Worm (Caenorhabditis elegans) whole organism, early embryonic: ENCODE measurements around the gene mrps-22.

Experiments used
- F13C5.2 ChIP-seq: sonication (generic microtip); optimal IDR thresholded peaks from 2 replicates; lab custom pipeline; 2017; ENCODE audit warnings: mild to moderate bottlenecking, missing genetic modification characterization, inconsistent platforms, missing compliant biosample characterization
- ama-1 ChIP-seq: fragments of 150-350 bp; optimal IDR thresholded peaks from 2 replicates; lab custom pipeline; 2014
- flt-1 ChIP-seq: fragments of 200-800 bp; sonication (Bioruptor generic); IDR thresholded peaks from 2 replicates; pipeline ENCODE4 v1.3.6; 2022; ENCODE audit warnings: missing genetic modification characterization, missing compliant biosample characterization
- hmbx-1 ChIP-seq: sonication (generic microtip); optimal IDR thresholded peaks from 2 replicates; lab custom pipeline; 2016; ENCODE audit warnings: mild to moderate bottlenecking, missing genetic modification characterization, missing compliant biosample characterization
- hmg-4 ChIP-seq: fragments of 200-800 bp; sonication (Bioruptor generic); optimal IDR thresholded peaks from 2 replicates; lab custom pipeline; 2018; ENCODE audit warnings: mild to moderate bottlenecking, missing genetic modification characterization, missing compliant biosample characterization
- hnd-1 ChIP-seq: sonication (generic microtip); optimal IDR thresholded peaks from 2 replicates; lab custom pipeline; 2016; ENCODE audit warnings: missing genetic modification characterization, missing compliant biosample characterization
- pes-1 ChIP-seq: fragments of 200-800 bp; sonication (Bioruptor generic); IDR thresholded peaks from 2 replicates; pipeline ENCODE4 v1.3.6; 2022; ENCODE audit warnings: missing genetic modification reagents, missing genetic modification characterization, missing compliant biosample characterization
- scrt-1 ChIP-seq: fragments of 200-800 bp; sonication (Bioruptor generic); IDR thresholded peaks from 2 replicates; pipeline ENCODE4 v1.3.6; 2022; ENCODE audit warnings: missing genetic modification characterization, missing compliant biosample characterization
- tbx-11 ChIP-seq: fragments of 200-800 bp; sonication (Bioruptor generic); IDR thresholded peaks from 2 replicates; pipeline ENCODE4 v1.3.6; 2022; ENCODE audit warnings: missing genetic modification characterization, missing compliant biosample characterization
- tbx-37 ChIP-seq: fragments of 200-800 bp; sonication (Bioruptor generic); conservative IDR thresholded peaks from 2 replicates; pipeline ENCODE4 v1.3.6; 2022; ENCODE audit warnings: missing genetic modification reagents, missing genetic modification characterization, missing compliant biosample characterization

ce11 chrII:10547803-10548693, 34.4 kb upstream of the mrps-22 start:
- TF ChIP-seq tbx-37 (GFP tag; lab: Robert Waterston, UW), result no peak
- no peak for TF ChIP-seq flt-1 (GFP tag; lab: Robert Waterston, UW)
- TF ChIP-seq pes-1 (GFP tag; lab: Robert Waterston, UW), result no peak
- TF ChIP-seq hmbx-1 (tag; lab: Kevin White, UChicago), result no peak
- TF ChIP-seq ama-1, result peak; percentile 0
- TF ChIP-seq hmg-4, result peak; percentile 40
- no peak for TF ChIP-seq tbx-11 (GFP tag; lab: Robert Waterston, UW)
- no peak for TF ChIP-seq F13C5.2 (tag; lab: Kevin White, UChicago)
- no peak for TF ChIP-seq scrt-1 (GFP tag; lab: Robert Waterston, UW)
- TF ChIP-seq hnd-1, result no peak
